Worm (Caenorhabditis elegans): Measurements from ENCODE around the gene C14B9.2.

Gene C14B9.2

ce11 chrIII:8124323-8124722 is 9.1 kb upstream of the C14B9.2 start:
- TF ChIP-seq nhr-76 (tag; optimal IDR thresholded peaks at IDR 0.05) (no peak), nhr-28 (tag; optimal IDR thresholded peaks at IDR 0.05) (no peak), efl-1 (optimal IDR thresholded peaks at IDR 0.05) (peak; percentile 72 to 84), efl-1 (GFP tag; optimal IDR thresholded peaks at IDR 0.05 in 1 of 2) (peak; percentile 36 to 94), pag-3 (tag; optimal IDR thresholded peaks at IDR 0.05; ENCODE audit: borderline replicate concordance, insufficient read depth) (no peak), pax-3 (tag; optimal IDR thresholded peaks at IDR 0.05) (no peak), ets-5 (GFP tag; IDR thresholded peaks at IDR 0.05) (no peak), ceh-82 (tag; optimal IDR thresholded peaks at IDR 0.05) (peak; percentile 0 to 62 (median 9)), ces-1 (GFP tag; optimal IDR thresholded peaks at IDR 0.05) (no peak), unc-86 (tag; optimal IDR thresholded peaks at IDR 0.05) (peak; percentile 42), nhr-12 (tag; optimal IDR thresholded peaks at IDR 0.05) (no peak), nhr-11 (tag; optimal IDR thresholded peaks at IDR 0.05) (no peak), nhr-85 (tag) (peak; percentile 77), nhr-19 (GFP tag; conservative IDR thresholded peaks at IDR 0.05) (peak; percentile 31; the same call in 1 of the 2 replicates), swsn-7 (tag; optimal IDR thresholded peaks at IDR 0.05) (peak; percentile 57), snpc-4 (tag; optimal IDR thresholded peaks at IDR 0.05) (no peak), ceh-8 (GFP tag; optimal IDR thresholded peaks at IDR 0.05) (no peak), nhr-90 (tag; optimal IDR thresholded peaks at IDR 0.05; ENCODE audit: poor library complexity) (no peak), fkh-8 (tag; optimal IDR thresholded peaks at IDR 0.05) (peak; percentile 16), mep-1 (tag; optimal IDR thresholded peaks at IDR 0.05) (peak; percentile 86), lin-14 (GFP tag; optimal IDR thresholded peaks at IDR 0.05) (peak; percentile 89), unc-62 (GFP tag; optimal IDR thresholded peaks at IDR 0.05) (no peak), zag-1 (tag; optimal IDR thresholded peaks at IDR 0.05) (no peak), hlh-4 (tag; optimal IDR thresholded peaks at IDR 0.05) (no peak), lsy-2 (tag; optimal IDR thresholded peaks at IDR 0.05) (peak; percentile 77 to 90), aha-1 (tag; optimal IDR thresholded peaks at IDR 0.05) (no peak), lin-39 (tag; optimal IDR thresholded peaks at IDR 0.05) (no peak), nhr-47 (tag; optimal IDR thresholded peaks at IDR 0.05) (peak; percentile 50), mab-9 (GFP tag; IDR thresholded peaks at IDR 0.05) (no peak), ceh-90 (tag; optimal IDR thresholded peaks at IDR 0.05) (no peak), isw-1 (GFP tag; IDR thresholded peaks at IDR 0.05) (no peak), unc-130 (tag; optimal IDR thresholded peaks at IDR 0.05) (no peak), alr-1 (tag; optimal IDR thresholded peaks at IDR 0.05; ENCODE audit: borderline replicate concordance) (no peak), mdl-1 (tag; optimal IDR thresholded peaks at IDR 0.05) (peak in 1 of 2 experiments; percentile 34), tlp-1 (tag; optimal IDR thresholded peaks at IDR 0.05) (no peak), C34B4.2 (tag; optimal IDR thresholded peaks at IDR 0.05) (no peak), lin-15B (tag; optimal IDR thresholded peaks at IDR 0.05) (no peak), ceh-63 (GFP tag; optimal IDR thresholded peaks at IDR 0.05) (no peak), elt-3 (tag; optimal IDR thresholded peaks at IDR 0.05) (peak in 1 of 6 experiments; percentile 59), elt-2 (tag; optimal IDR thresholded peaks at IDR 0.05) (no peak), lin-35 (GFP tag; optimal IDR thresholded peaks at IDR 0.05) (peak; percentile 40 to 52), irx-1 (tag; optimal IDR thresholded peaks at IDR 0.05) (no peak), grh-1 (GFP tag; IDR thresholded peaks at IDR 0.05) (no peak), xbp-1 (tag; optimal IDR thresholded peaks at IDR 0.05) (peak; percentile 37), pqm-1 (tag; optimal IDR thresholded peaks at IDR 0.05) (no peak), Y116A8C.19 (tag; optimal IDR thresholded peaks at IDR 0.05; ENCODE audit: borderline replicate concordance) (no peak), ceh-88 (GFP tag; IDR thresholded peaks at IDR 0.05) (no peak), nhr-20 (tag; optimal IDR thresholded peaks at IDR 0.05) (peak; percentile 40), sptf-1 (tag; optimal IDR thresholded peaks at IDR 0.05) (no peak), tbx-2 (tag; optimal IDR thresholded peaks at IDR 0.05) (peak; percentile 54), fkh-4 (tag; optimal IDR thresholded peaks at IDR 0.05; ENCODE audit: borderline replicate concordance) (no peak), ztf-11 (tag; optimal IDR thresholded peaks at IDR 0.05) (no peak), snu-23 (GFP tag; optimal IDR thresholded peaks at IDR 0.05) (peak; percentile 70), fkh-10 (GFP tag; optimal IDR thresholded peaks at IDR 0.05) (no peak)

Measured in whole organism, L1 larva.